Fruit fly (Drosophila melanogaster) whole organism, embryonic: ENCODE results near the gene CG3149.

Source experiments
- Bdp1 ChIP-seq: fragments of 200-800 bp; sonication (Bioruptor generic); optimal IDR thresholded peaks from 3 replicates; lab custom pipeline; 2016; ENCODE audit warnings: missing biosample characterization, missing genetic modification characterization
- CG10462 ChIP-seq: fragments of 200-800 bp; sonication (Bioruptor generic); optimal IDR thresholded peaks from 2 replicates; lab custom pipeline; 2016; ENCODE audit warnings: missing biosample characterization, missing genetic modification characterization
- CG11456 ChIP-seq: fragments of 200-800 bp; sonication (Bioruptor generic); IDR thresholded peaks from 3 replicates; pipeline ENCODE4 v1.3.6; 2022; ENCODE audit warnings: missing biosample characterization, missing genetic modification characterization
- CG11560 ChIP-seq: fragments of 200-800 bp; sonication (Bioruptor generic); IDR thresholded peaks from 3 replicates; pipeline ENCODE4 v1.3.6; 2022; ENCODE audit warnings: missing biosample characterization, missing genetic modification characterization
- CG1529 ChIP-seq: fragments of 200-800 bp; sonication (Bioruptor generic); optimal IDR thresholded peaks from 3 replicates; lab custom pipeline; 2018; ENCODE audit warnings: missing biosample characterization, missing genetic modification characterization
- CG15514 ChIP-seq: fragments of 200-800 bp; sonication (Bioruptor generic); optimal IDR thresholded peaks from 3 replicates; lab custom pipeline; 2017; ENCODE audit warnings: missing biosample characterization, missing genetic modification characterization, mild to moderate bottlenecking, moderate library complexity, missing genetic modification reagents
- CG16863 ChIP-seq: fragments of 200-800 bp; sonication (Bioruptor generic); optimal IDR thresholded peaks from 3 replicates; lab custom pipeline; 2016; ENCODE audit warnings: missing biosample characterization, missing genetic modification characterization
- CG17568 ChIP-seq: fragments of 200-800 bp; sonication (Bioruptor generic); optimal IDR thresholded peaks from 2 replicates; lab custom pipeline; 2018; ENCODE audit warnings: missing biosample characterization, mild to moderate bottlenecking, missing genetic modification characterization, moderate library complexity
- CG17912 ChIP-seq: fragments of 200-800 bp; sonication (Bioruptor generic); optimal IDR thresholded peaks from 2 replicates; lab custom pipeline; 2018; ENCODE audit warnings: missing biosample characterization, mild to moderate bottlenecking, missing genetic modification characterization
- CG18011 ChIP-seq: fragments of 200-800 bp; sonication (Bioruptor generic); optimal IDR thresholded peaks from 2 replicates; lab custom pipeline; 2017; ENCODE audit warnings: missing biosample characterization, missing genetic modification characterization, mild to moderate bottlenecking, moderate library complexity, missing genotype
- CG31365 ChIP-seq: fragments of 200-800 bp; sonication (Bioruptor generic); optimal IDR thresholded peaks from 2 replicates; lab custom pipeline; 2018; ENCODE audit warnings: missing biosample characterization, mild to moderate bottlenecking, missing genetic modification characterization
- CG3163 ChIP-seq: fragments of 200-800 bp; sonication (Bioruptor generic); optimal IDR thresholded peaks from 3 replicates; lab custom pipeline; 2016; ENCODE audit warnings: missing biosample characterization, missing genetic modification characterization
- CG4282 ChIP-seq: fragments of 200-800 bp; sonication (Bioruptor generic); optimal IDR thresholded peaks from 2 replicates; lab custom pipeline; 2016; ENCODE audit warnings: missing biosample characterization, missing genetic modification characterization
- CG4404 ChIP-seq: fragments of 200-800 bp; sonication (Bioruptor generic); IDR thresholded peaks from 2 replicates; pipeline ENCODE4 v1.3.6; 2022; ENCODE audit warnings: missing biosample characterization, missing genetic modification characterization
- CG4820 ChIP-seq: fragments of 200-800 bp; sonication (Bioruptor generic); optimal IDR thresholded peaks from 3 replicates; lab custom pipeline; 2016; ENCODE audit warnings: missing biosample characterization, missing genetic modification characterization
- CG5180 ChIP-seq: fragments of 200-800 bp; sonication (Bioruptor generic); optimal IDR thresholded peaks from 3 replicates; lab custom pipeline; 2017; ENCODE audit warnings: missing biosample characterization, missing genetic modification characterization, mild to moderate bottlenecking, moderate library complexity, missing genetic modification reagents
- CG6272 ChIP-seq: fragments of 200-800 bp; sonication (Bioruptor generic); IDR thresholded peaks from 2 replicates; pipeline ENCODE4 v1.3.6; 2022; ENCODE audit warnings: missing biosample characterization, missing genetic modification characterization
- CG6654 ChIP-seq: fragments of 200-800 bp; sonication (Bioruptor generic); optimal IDR thresholded peaks from 2 replicates; lab custom pipeline; 2017; ENCODE audit warnings: missing biosample characterization, mild to moderate bottlenecking, missing genetic modification characterization
- CG6813 ChIP-seq: fragments of 200-800 bp; sonication (Bioruptor generic); optimal IDR thresholded peaks from 2 replicates; lab custom pipeline; 2017; ENCODE audit warnings: missing biosample characterization, missing genetic modification characterization, mild to moderate bottlenecking, moderate library complexity, missing genetic modification reagents
- CG7928 ChIP-seq: fragments of 200-800 bp; sonication (Bioruptor generic); optimal IDR thresholded peaks from 2 replicates; lab custom pipeline; 2017; ENCODE audit warnings: missing biosample characterization, mild to moderate bottlenecking, missing genetic modification characterization
- CG8765 ChIP-seq: fragments of 200-800 bp; sonication (Bioruptor generic); IDR thresholded peaks from 2 replicates; pipeline ENCODE4 v1.3.6; 2022; ENCODE audit warnings: missing biosample characterization, missing genetic modification characterization
- CG9727 ChIP-seq: fragments of 200-800 bp; sonication (Bioruptor generic); optimal IDR thresholded peaks from 3 replicates; lab custom pipeline; 2017; ENCODE audit warnings: missing biosample characterization, mild to moderate bottlenecking, missing genetic modification characterization
- CHES-1-like ChIP-seq: fragments of 200-800 bp; sonication (Bioruptor generic); optimal IDR thresholded peaks from 2 replicates; lab custom pipeline; 2016; ENCODE audit warnings: missing biosample characterization, missing genetic modification characterization
- CrebB ChIP-seq: fragments of 200-800 bp; sonication (Bioruptor generic); optimal IDR thresholded peaks from 3 replicates; lab custom pipeline; 2018; ENCODE audit warnings: missing biosample characterization, mild to moderate bottlenecking, missing genetic modification characterization
- Dp ChIP-seq: fragments of 200-800 bp; sonication (Bioruptor generic); optimal IDR thresholded peaks from 2 replicates; lab custom pipeline; 2018; ENCODE audit warnings: missing biosample characterization, mild to moderate bottlenecking, missing genetic modification characterization, moderate library complexity
- E2f1 ChIP-seq: fragments of 200-800 bp; sonication (Bioruptor generic); IDR thresholded peaks from 2 replicates; pipeline ENCODE4 v1.3.6; 2022; ENCODE audit warnings: missing biosample characterization, missing genetic modification characterization
- Med ChIP-seq: fragments of 200-800 bp; sonication (Bioruptor generic); peaks from one replicate; lab custom pipeline; 2016; ENCODE audit warnings: missing biosample characterization, missing genetic modification characterization, mild to moderate bottlenecking, inconsistent platforms, moderate library complexity
- NK7.1 ChIP-seq: fragments of 200-800 bp; sonication (Bioruptor generic); optimal IDR thresholded peaks from 3 replicates; lab custom pipeline; 2016; ENCODE audit warnings: missing biosample characterization, missing genetic modification characterization
- Pdp1 ChIP-seq, 2 experiments: fragments of 200-800 bp; sonication (Bioruptor generic); optimal IDR thresholded peaks; 3 replicates each; lab custom pipeline; 2016; ENCODE audit warnings: missing biosample characterization in 2 of 2, missing genetic modification characterization in 2 of 2, mild to moderate bottlenecking in 1 of 2, moderate library complexity in 1 of 2
- Rfx ChIP-seq: fragments of 200-800 bp; sonication (Bioruptor generic); IDR thresholded peaks from 2 replicates; pipeline ENCODE4 v1.3.6; 2022; ENCODE audit warnings: missing biosample characterization, missing genetic modification characterization
- Rx ChIP-seq: fragments of 200-800 bp; sonication (Bioruptor generic); IDR thresholded peaks from 2 replicates; pipeline ENCODE4 v1.3.6; 2022; ENCODE audit warnings: missing biosample characterization, missing genetic modification characterization
- Ssrp ChIP-seq: fragments of 200-800 bp; sonication (Bioruptor generic); optimal IDR thresholded peaks from 2 replicates; lab custom pipeline; 2018; ENCODE audit warnings: missing biosample characterization, mild to moderate bottlenecking, missing genetic modification characterization, moderate library complexity
- aop ChIP-seq: fragments of 200-800 bp; sonication (Bioruptor generic); IDR thresholded peaks from 2 replicates; pipeline ENCODE4 v1.3.6; 2022; ENCODE audit warnings: missing biosample characterization, missing genetic modification characterization
- ara ChIP-seq: fragments of 200-800 bp; sonication (Bioruptor generic); IDR thresholded peaks from 2 replicates; pipeline ENCODE4 v1.3.6; 2022; ENCODE audit warnings: missing biosample characterization, missing genetic modification characterization
- bowl ChIP-seq: fragments of 200-800 bp; sonication (Bioruptor generic); IDR thresholded peaks from 2 replicates; pipeline ENCODE4 v1.3.6; 2022; ENCODE audit warnings: missing biosample characterization, missing genetic modification characterization
- chif ChIP-seq, 2 experiments: fragments of 200-800 bp; sonication (Bioruptor generic); optimal IDR thresholded peaks; 3 replicates each; lab custom pipeline; 2016; ENCODE audit warnings: missing biosample characterization in 2 of 2, missing genetic modification characterization in 2 of 2
- cwo ChIP-seq: fragments of 200-800 bp; sonication (Bioruptor generic); optimal IDR thresholded peaks from 3 replicates; lab custom pipeline; 2017; ENCODE audit warnings: missing biosample characterization, missing genetic modification characterization, mild to moderate bottlenecking, moderate library complexity, missing genetic modification reagents
- dpn ChIP-seq, 2 experiments: fragments of 200-800 bp; sonication (Bioruptor generic); optimal IDR thresholded peaks; 3 replicates each; lab custom pipeline; 2016; ENCODE audit warnings: missing biosample characterization in 2 of 2, missing genetic modification characterization in 2 of 2
- emc ChIP-seq: fragments of 200-800 bp; sonication (Bioruptor generic); optimal IDR thresholded peaks from 2 replicates; lab custom pipeline; 2016; ENCODE audit warnings: missing biosample characterization, missing genetic modification characterization
- fd96Cb ChIP-seq: fragments of 200-800 bp; sonication (Bioruptor generic); optimal IDR thresholded peaks from 2 replicates; lab custom pipeline; 2018; ENCODE audit warnings: missing biosample characterization, mild to moderate bottlenecking, missing genetic modification characterization, moderate library complexity
- fu2 ChIP-seq: fragments of 200-800 bp; sonication (Bioruptor generic); optimal IDR thresholded peaks from 2 replicates; lab custom pipeline; 2016; ENCODE audit warnings: missing biosample characterization, missing genetic modification characterization
- ham ChIP-seq: fragments of 200-800 bp; sonication (Bioruptor generic); IDR thresholded peaks from 2 replicates; pipeline ENCODE4 v1.3.6; 2022; ENCODE audit warnings: missing biosample characterization, missing genetic modification characterization
- kni ChIP-seq: fragments of 200-800 bp; sonication (Bioruptor generic); optimal IDR thresholded peaks from 3 replicates; lab custom pipeline; 2017; ENCODE audit warnings: mild to moderate bottlenecking, missing biosample characterization, missing genetic modification reagents, missing genetic modification characterization
- lov ChIP-seq, 2 experiments: fragments of 200-800 bp in 1 of 2; fragments of >200 bp in 1 of 2; sonication (Bioruptor generic) in 1 of 2; IDR thresholded peaks in 1 of 2; optimal IDR thresholded peaks in 1 of 2; 2 replicates in 1 of 2; 3 replicates in 1 of 2; pipeline versions ENCODE4 v1.3.6 to Lab custom; 2017 to 2022; ENCODE audit warnings: missing biosample characterization in 1 of 2, missing genetic modification characterization in 1 of 2
- luna ChIP-seq: fragments of 200-800 bp; sonication (Bioruptor generic); optimal IDR thresholded peaks from 2 replicates; lab custom pipeline; 2016; ENCODE audit warnings: missing biosample characterization, missing genetic modification characterization
- seq ChIP-seq: fragments of 200-800 bp; sonication (Bioruptor generic); IDR thresholded peaks from 2 replicates; pipeline ENCODE4 v1.3.6; 2022; ENCODE audit warnings: missing biosample characterization, missing genetic modification characterization
- sima ChIP-seq: fragments of 200-800 bp; sonication (Bioruptor generic); optimal IDR thresholded peaks from 2 replicates; lab custom pipeline; 2016; ENCODE audit warnings: missing biosample characterization, missing genetic modification characterization
- sob ChIP-seq: fragments of 200-800 bp; sonication (Bioruptor generic); IDR thresholded peaks from 2 replicates; pipeline ENCODE4 v1.3.6; 2022; ENCODE audit warnings: missing biosample characterization, missing genetic modification characterization
- tup ChIP-seq: fragments of 200-800 bp; sonication (Bioruptor generic); optimal IDR thresholded peaks from 2 replicates; lab custom pipeline; 2016; ENCODE audit warnings: missing biosample characterization, mild to moderate bottlenecking, missing genetic modification characterization, moderate library complexity
- vnd ChIP-seq: fragments of 200-800 bp; sonication (Bioruptor generic); IDR thresholded peaks from 3 replicates; pipeline ENCODE4 v1.3.6; 2022; ENCODE audit warnings: missing biosample characterization, missing genetic modification characterization; ENCODE audit not compliant: partially characterized antibody

CG3149 gene

DNA sequence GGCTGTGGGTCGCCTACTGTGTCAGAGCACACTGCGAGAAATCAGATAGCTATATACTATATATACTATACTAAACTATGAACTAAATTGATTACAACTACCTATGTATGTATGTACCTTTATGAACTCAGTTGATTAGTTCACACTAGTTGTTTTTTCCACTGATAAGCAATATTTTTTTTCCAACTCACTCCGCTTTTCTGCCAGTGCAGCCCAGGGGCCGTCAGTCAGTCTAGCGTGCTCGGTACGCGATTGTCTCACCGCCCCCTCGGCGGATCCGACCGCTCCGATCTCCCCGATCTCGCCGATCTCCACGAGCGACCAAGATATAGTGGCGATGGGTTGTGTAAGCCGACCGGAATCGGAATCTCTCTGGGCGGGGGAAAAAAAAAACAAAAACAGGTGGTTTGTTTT, 10.9 kb upstream of the CG3149 start (continued):
- TF ChIP-seq kni: no peak
- TF ChIP-seq CG10462 (GFP tag; lab: Kevin White, UChicago): peak; percentile 28
- peak; percentile 84 for TF ChIP-seq CG6272 (GFP tag; lab: Robert Waterston, UW)
- peak; percentile 19 for TF ChIP-seq Bdp1 (GFP tag; lab: Kevin White, UChicago)
- TF ChIP-seq fd96Cb (tag; lab: Kevin White, UChicago): peak; percentile 81
- peak; percentile 84 for TF ChIP-seq CG4820 (GFP tag; lab: Kevin White, UChicago)
- peak; percentile 22 for TF ChIP-seq CG6654 (GFP tag; lab: Kevin White, UChicago)
- peak; percentile 80 for TF ChIP-seq CG5180
- peak; percentile 78 for TF ChIP-seq CG9727 (GFP tag; lab: Kevin White, UChicago)
- TF ChIP-seq Med (GFP tag; lab: Kevin White, UChicago): peak; percentile 97
- TF ChIP-seq luna (GFP tag; lab: Kevin White, UChicago): peak; percentile 17
- TF ChIP-seq Rfx (GFP tag; lab: Robert Waterston, UW): peak; percentile 96
- TF ChIP-seq CG16863 (GFP tag; lab: Kevin White, UChicago): peak; percentile 31
- TF ChIP-seq NK7.1: peak; percentile 34
- TF ChIP-seq Ssrp: peak; percentile 59
- peak; percentile 83 for TF ChIP-seq CG4404 (GFP tag; lab: Robert Waterston, UW)
- TF ChIP-seq CG4282 (GFP tag; lab: Kevin White, UChicago): no peak
- peak; percentile 89 for TF ChIP-seq cwo (GFP tag; lab: Kevin White, UChicago)
- TF ChIP-seq emc (GFP tag; lab: Kevin White, UChicago): peak; percentile 47
- peak; percentile 85 for TF ChIP-seq Rx (GFP tag; lab: Robert Waterston, UW)
- TF ChIP-seq dpn (GFP tag; optimal IDR thresholded peaks at IDR 0.05; lab: Kevin White, UChicago): peak; percentile 79 to 82
- peak; percentile 47 for TF ChIP-seq CG8765 (GFP tag; lab: Robert Waterston, UW)
- TF ChIP-seq CG17912 (GFP tag; lab: Kevin White, UChicago): no peak
- TF ChIP-seq Pdp1 (GFP tag; optimal IDR thresholded peaks at IDR 0.05; lab: Kevin White, UChicago): peak; percentile 85 to 90
- TF ChIP-seq lov (optimal IDR thresholded peaks at IDR 0.05; lab: Kevin White, UChicago): no peak
- TF ChIP-seq lov (GFP tag; IDR thresholded peaks at IDR 0.05; lab: Robert Waterston, UW): peak; percentile 81; the same call in 2 of the 3 replicates
- TF ChIP-seq CG31365: peak; percentile 60
- TF ChIP-seq fu2: no peak
- peak; percentile 76 for TF ChIP-seq CG6813 (GFP tag; lab: Kevin White, UChicago)
- TF ChIP-seq seq: peak; percentile 79
- peak; percentile 92 for TF ChIP-seq sob
- 0 out of 2 replicates have a peak, but pooled peaks have one; percentile 44 for TF ChIP-seq ham (GFP tag; lab: Robert Waterston, UW)
- TF ChIP-seq CG17568 (GFP tag; lab: Kevin White, UChicago): no peak
- peak; percentile 58 for TF ChIP-seq CG7928 (GFP tag; lab: Kevin White, UChicago)
- TF ChIP-seq aop: no peak
- no peak for TF ChIP-seq vnd (GFP tag; lab: Robert Waterston, UW)
- peak; percentile 39; the same call in 1 of the 2 replicates for TF ChIP-seq bowl (GFP tag; lab: Robert Waterston, UW)
- TF ChIP-seq ara (GFP tag; lab: Robert Waterston, UW): peak; percentile 85
- TF ChIP-seq E2f1: peak; percentile 88
- TF ChIP-seq chif (GFP tag; optimal IDR thresholded peaks at IDR 0.05; lab: Kevin White, UChicago): peak; percentile 48 to 76
- TF ChIP-seq sima: no peak
- peak; percentile 63 for TF ChIP-seq CrebB (tag; lab: Kevin White, UChicago)
- peak; percentile 27 for TF ChIP-seq CHES-1-like
- TF ChIP-seq CG11456: peak; percentile 92
- no peak for TF ChIP-seq Dp (GFP tag; lab: Kevin White, UChicago)
- peak; percentile 44 for TF ChIP-seq CG1529 (GFP tag; lab: Kevin White, UChicago)
- TF ChIP-seq CG11560 (tag; lab: Robert Waterston, UW): peak; percentile 79; the same call in 2 of the 3 replicates
- TF ChIP-seq CG3163: no peak
- TF ChIP-seq CG18011 (GFP tag; lab: Kevin White, UChicago): peak; percentile 38
- peak; percentile 85 for TF ChIP-seq CG15514 (GFP tag; lab: Kevin White, UChicago)
- peak; percentile 65 for TF ChIP-seq tup (GFP tag; lab: Kevin White, UChicago)
